Worm (Caenorhabditis elegans) whole organism, young adult: ENCODE data around the gene F40A3.7.
A peak's percentile ranks its signal among the peaks of the same experiment; 100 is the strongest.

ENCODE experiments used
- B0035.1 ChIP-seq: sonication (generic microtip); optimal IDR thresholded peaks from 2 replicates; lab custom pipeline; 2016; ENCODE audit warnings: missing genetic modification characterization, mild to moderate bottlenecking, missing compliant biosample characterization, missing genotype, missing genetic modification reagents
- B0336.3 ChIP-seq: fragments of 200-800 bp; sonication (Bioruptor generic); IDR thresholded peaks from 2 replicates; pipeline ENCODE4 v1.3.6; 2022; ENCODE audit warnings: missing genetic modification characterization, missing compliant biosample characterization
- D2030.7 ChIP-seq: fragments of 200-800 bp; sonication (Bioruptor generic); IDR thresholded peaks from 2 replicates; pipeline ENCODE4 v1.3.6; 2022; ENCODE audit warnings: missing genetic modification reagents, missing genetic modification characterization, missing compliant biosample characterization
- F37B4.10 ChIP-seq: fragments of 200-800 bp; sonication (Bioruptor generic); IDR thresholded peaks from 2 replicates; pipeline ENCODE4 v1.3.6; 2022; ENCODE audit warnings: missing genetic modification characterization, missing compliant biosample characterization
- F52B5.7 ChIP-seq: sonication (generic microtip); optimal IDR thresholded peaks from 2 replicates; lab custom pipeline; 2016; ENCODE audit warnings: mild to moderate bottlenecking, missing genetic modification characterization, missing compliant biosample characterization
- F55B11.4 ChIP-seq: sonication (generic microtip); optimal IDR thresholded peaks from 2 replicates; lab custom pipeline; 2016; ENCODE audit warnings: missing compliant biosample characterization, missing genetic modification characterization, borderline replicate concordance; ENCODE audit not compliant: insufficient read depth
- K11D2.4 ChIP-seq: fragments of 200-800 bp; sonication (Bioruptor generic); IDR thresholded peaks from 2 replicates; pipeline ENCODE4 v1.3.6; 2022; ENCODE audit warnings: missing genetic modification reagents, missing genetic modification characterization, missing compliant biosample characterization
- Y53F4B.3 ChIP-seq: fragments of 200-800 bp; sonication (Bioruptor generic); IDR thresholded peaks from 2 replicates; pipeline ENCODE4 v1.3.6; 2022; ENCODE audit warnings: missing genetic modification reagents, missing genetic modification characterization, missing compliant biosample characterization
- Y53G8AR.9 ChIP-seq: fragments of 200-800 bp; sonication (Bioruptor generic); conservative IDR thresholded peaks from 2 replicates; pipeline ENCODE4 v1.3.6; 2022; ENCODE audit warnings: missing genetic modification reagents, missing genetic modification characterization, missing compliant biosample characterization
- Y95B8A.8 ChIP-seq: fragments of 200-800 bp; sonication (Bioruptor generic); IDR thresholded peaks from 2 replicates; pipeline ENCODE4 v1.3.6; 2022; ENCODE audit warnings: missing genetic modification reagents, missing genetic modification characterization, missing compliant biosample characterization
- ZK185.1 ChIP-seq: sonication (generic microtip); optimal IDR thresholded peaks from 2 replicates; lab custom pipeline; 2016; ENCODE audit warnings: mild to moderate bottlenecking, missing genetic modification characterization, missing compliant biosample characterization; ENCODE audit not compliant: poor library complexity, severe bottlenecking
- atf-7 ChIP-seq: sonication (generic microtip); optimal IDR thresholded peaks from 2 replicates; lab custom pipeline; 2017; ENCODE audit warnings: mild to moderate bottlenecking, missing genetic modification characterization, missing compliant biosample characterization
- attf-6 ChIP-seq: fragments of 200-800 bp; sonication (Bioruptor generic); IDR thresholded peaks from 2 replicates; pipeline ENCODE4 v1.3.6; 2022; ENCODE audit warnings: missing genetic modification reagents, missing genetic modification characterization, missing compliant biosample characterization
- bed-1 ChIP-seq: fragments of 200-800 bp; sonication (Bioruptor generic); IDR thresholded peaks from 2 replicates; pipeline ENCODE4 v1.3.6; 2022; ENCODE audit warnings: missing genetic modification reagents, missing genetic modification characterization, missing compliant biosample characterization
- bed-2 ChIP-seq: fragments of 200-800 bp; sonication (Bioruptor generic); IDR thresholded peaks from 2 replicates; pipeline ENCODE4 v1.3.6; 2022; ENCODE audit warnings: missing genetic modification reagents, missing genetic modification characterization, missing compliant biosample characterization
- ceh-58 ChIP-seq: fragments of 200-800 bp; sonication (Bioruptor generic); IDR thresholded peaks from 2 replicates; pipeline ENCODE4 v1.3.6; 2022; ENCODE audit warnings: missing genetic modification characterization, missing compliant biosample characterization
- ceh-79 ChIP-seq: sonication (generic microtip); optimal IDR thresholded peaks from 2 replicates; lab custom pipeline; 2017; ENCODE audit warnings: mild to moderate bottlenecking, missing genetic modification characterization, missing compliant biosample characterization
- die-1 ChIP-seq: sonication (generic microtip); optimal IDR thresholded peaks from 2 replicates; lab custom pipeline; 2016; ENCODE audit warnings: missing genotype, mild to moderate bottlenecking, missing genetic modification characterization, missing compliant biosample characterization
- efl-1 ChIP-seq: fragments of 150-350 bp; optimal IDR thresholded peaks from 2 replicates; lab custom pipeline; 2014; ENCODE audit warnings: missing biosample characterization, missing genetic modification reagents, missing genetic modification characterization
- egl-44 ChIP-seq: fragments of 200-800 bp; sonication (Bioruptor generic); IDR thresholded peaks from 2 replicates; pipeline ENCODE4 v1.3.6; 2022; ENCODE audit warnings: missing genetic modification reagents, missing genetic modification characterization, missing compliant biosample characterization
- ekl-4 ChIP-seq: fragments of 200-800 bp; sonication (Bioruptor generic); IDR thresholded peaks from 2 replicates; pipeline ENCODE4 v1.3.6; 2022; ENCODE audit warnings: missing genetic modification reagents, missing genetic modification characterization, missing compliant biosample characterization
- ets-4 ChIP-seq: fragments of 200-800 bp; sonication (Bioruptor generic); optimal IDR thresholded peaks from 2 replicates; lab custom pipeline; 2018; ENCODE audit warnings: mild to moderate bottlenecking, missing genetic modification characterization, missing compliant biosample characterization
- hlh-12 ChIP-seq: sonication (generic microtip); optimal IDR thresholded peaks from 2 replicates; lab custom pipeline; 2016; ENCODE audit warnings: missing genetic modification characterization, missing compliant biosample characterization
- hlh-26 ChIP-seq: fragments of 200-800 bp; sonication (Bioruptor generic); conservative IDR thresholded peaks from 2 replicates; pipeline ENCODE4 v1.3.6; 2022; ENCODE audit warnings: missing genetic modification reagents, missing genetic modification characterization, missing compliant biosample characterization
- hmg-1.2 ChIP-seq: fragments of 200-800 bp; sonication (Bioruptor generic); IDR thresholded peaks from 2 replicates; pipeline ENCODE4 v1.3.6; 2022; ENCODE audit warnings: missing genetic modification reagents, missing genetic modification characterization, missing compliant biosample characterization
- hrde-1 ChIP-seq: sonication (generic microtip); optimal IDR thresholded peaks from 2 replicates; lab custom pipeline; 2016; ENCODE audit warnings: missing genetic modification characterization, mild to moderate bottlenecking, missing compliant biosample characterization, moderate library complexity, missing genotype, missing genetic modification reagents, borderline replicate concordance
- hsf-1 ChIP-seq: fragments of 200-800 bp; sonication (Bioruptor generic); IDR thresholded peaks from 2 replicates; pipeline ENCODE4 v1.3.6; 2022; ENCODE audit warnings: missing genetic modification reagents, missing genetic modification characterization, missing compliant biosample characterization
- lag-1 ChIP-seq: fragments of 200-800 bp; sonication (Bioruptor generic); IDR thresholded peaks from 2 replicates; pipeline ENCODE4 v1.3.6; 2022; ENCODE audit warnings: missing genetic modification reagents, missing genetic modification characterization, missing compliant biosample characterization
- lin-54 ChIP-seq: fragments of 200-800 bp; sonication (Bioruptor generic); optimal IDR thresholded peaks from 2 replicates; lab custom pipeline; 2018; ENCODE audit warnings: mild to moderate bottlenecking, missing genetic modification characterization, missing compliant biosample characterization
- lir-1 ChIP-seq: fragments of 200-800 bp; sonication (Bioruptor generic); conservative IDR thresholded peaks from 2 replicates; pipeline ENCODE4 v1.3.6; 2022; ENCODE audit warnings: missing genetic modification reagents, missing genetic modification characterization, missing compliant biosample characterization
- mxl-1 ChIP-seq: sonication (generic microtip); optimal IDR thresholded peaks from 2 replicates; lab custom pipeline; 2016; ENCODE audit warnings: missing genetic modification characterization, missing compliant biosample characterization
- nfya-1 ChIP-seq: sonication (generic microtip); optimal IDR thresholded peaks from 2 replicates; lab custom pipeline; 2017; ENCODE audit warnings: antibody characterized with exemption, missing compliant biosample characterization, missing genetic modification characterization, borderline replicate concordance; ENCODE audit not compliant: insufficient read depth
- nhr-179 ChIP-seq: sonication (generic microtip); optimal IDR thresholded peaks from 2 replicates; lab custom pipeline; 2016; ENCODE audit warnings: mild to moderate bottlenecking, missing genetic modification characterization, missing compliant biosample characterization
- nhr-27 ChIP-seq: fragments of 200-800 bp; sonication (Bioruptor generic); optimal IDR thresholded peaks from 2 replicates; lab custom pipeline; 2018; ENCODE audit warnings: mild to moderate bottlenecking, missing genetic modification characterization, moderate library complexity, missing compliant biosample characterization
- pbrm-1 ChIP-seq: fragments of 200-800 bp; sonication (Bioruptor generic); IDR thresholded peaks from 2 replicates; pipeline ENCODE4 v1.3.6; 2022; ENCODE audit warnings: missing genetic modification reagents, missing genetic modification characterization, missing compliant biosample characterization
- pha-4 ChIP-seq: fragments of 150-350 bp; sonication (generic microtip); optimal IDR thresholded peaks from 2 replicates; lab custom pipeline; 2014; ENCODE audit warnings: missing biosample characterization, missing genetic modification reagents, missing genetic modification characterization
- rcor-1 ChIP-seq: fragments of 200-800 bp; sonication (Bioruptor generic); IDR thresholded peaks from 2 replicates; pipeline ENCODE4 v1.3.6; 2022; ENCODE audit warnings: missing genetic modification reagents, missing genetic modification characterization, missing compliant biosample characterization
- rec-8 ChIP-seq, 2 experiments: sonication (generic microtip); optimal IDR thresholded peaks; 2 replicates each; lab custom pipeline; 2016; ENCODE audit warnings: mild to moderate bottlenecking in 2 of 2, missing genetic modification characterization in 2 of 2, missing genetic modification reagents in 2 of 2, missing genotype in 2 of 2, missing biosample characterization in 1 of 2, missing compliant biosample characterization in 1 of 2, moderate library complexity in 1 of 2
- rpc-1 ChIP-seq, 2 experiments: fragments of 150-350 bp in 1 of 2; sonication (generic microtip) in 1 of 2; optimal IDR thresholded peaks; 2 replicates each; lab custom pipeline; 2014 to 2018; ENCODE audit warnings: missing biosample characterization in 1 of 2, missing genetic modification characterization in 1 of 2, missing genetic modification reagents in 1 of 2, missing genotype in 1 of 2
- snpc-1.1 ChIP-seq: sonication (generic microtip); optimal IDR thresholded peaks from 2 replicates; lab custom pipeline; 2017; ENCODE audit warnings: missing genetic modification characterization, mild to moderate bottlenecking, missing compliant biosample characterization, antibody characterized with exemption, moderate library complexity, missing genotype, missing genetic modification reagents; ENCODE audit not compliant: insufficient read depth
- snpc-3.4 ChIP-seq: sonication (generic microtip); optimal IDR thresholded peaks from 2 replicates; lab custom pipeline; 2017; ENCODE audit warnings: missing genetic modification characterization, mild to moderate bottlenecking, missing compliant biosample characterization, antibody characterized with exemption, moderate library complexity, missing genotype, missing genetic modification reagents
- snpc-4 ChIP-seq, 5 experiments: fragments of 150-350 bp in 1 of 5; sonication (generic microtip) in 4 of 5; optimal IDR thresholded peaks; 2 replicates each; lab custom pipeline; 2014 to 2018; ENCODE audit warnings: missing genetic modification characterization in 5 of 5, missing biosample characterization in 3 of 5, antibody characterized with exemption in 2 of 5, mild to moderate bottlenecking in 2 of 5, missing compliant biosample characterization in 2 of 5, missing genotype in 2 of 5, moderate library complexity in 2 of 5, missing genetic modification reagents in 1 of 5
- tbx-9 ChIP-seq: sonication (generic microtip); optimal IDR thresholded peaks from 2 replicates; lab custom pipeline; 2016; ENCODE audit warnings: borderline replicate concordance, missing genetic modification characterization, inconsistent platforms, missing compliant biosample characterization
- tlf-1 ChIP-seq: fragments of 200-800 bp; sonication (Bioruptor generic); optimal IDR thresholded peaks from 2 replicates; lab custom pipeline; 2018; ENCODE audit warnings: mild to moderate bottlenecking, missing genetic modification characterization, missing compliant biosample characterization
- ztf-25 ChIP-seq: fragments of 200-800 bp; sonication (Bioruptor generic); IDR thresholded peaks from 2 replicates; pipeline ENCODE4 v1.3.6; 2022; ENCODE audit warnings: missing genetic modification reagents, missing genetic modification characterization, missing compliant biosample characterization
- ztf-26 ChIP-seq: sonication (generic microtip); optimal IDR thresholded peaks from 2 replicates; lab custom pipeline; 2017; ENCODE audit warnings: missing genetic modification characterization, missing compliant biosample characterization
- ztf-6 ChIP-seq: fragments of 200-800 bp; sonication (Bioruptor generic); IDR thresholded peaks from 2 replicates; pipeline ENCODE4 v1.3.6; 2022; ENCODE audit warnings: missing genetic modification reagents, missing genetic modification characterization, missing compliant biosample characterization

Gene F40A3.7

DNA sequence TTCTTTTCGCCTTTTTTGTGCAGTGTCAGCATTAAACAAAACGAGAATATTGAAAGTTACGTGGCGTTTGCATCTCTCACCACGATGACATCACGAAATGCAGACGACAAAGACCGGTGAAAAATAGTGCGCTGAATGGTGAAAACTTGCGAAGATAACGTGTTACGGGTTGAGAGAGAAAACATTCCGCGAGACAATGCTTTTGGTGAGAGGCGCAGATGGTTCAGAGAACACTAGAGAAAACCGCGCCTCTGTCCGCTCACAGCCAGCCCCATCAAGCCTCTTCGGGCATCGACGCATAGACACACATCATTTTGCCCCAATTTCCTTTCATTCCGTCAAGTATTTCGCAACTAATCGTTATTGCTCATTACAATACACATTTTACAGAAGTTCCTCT lies 45.1 kb downstream of the F40A3.7 start, which contains the start of the genes C37C3.9 and C37C3.18 (continued):
- TF ChIP-seq ZK185.1 (tag; lab: Kevin White, UChicago) (peak; percentile 12), hrde-1 (tag; lab: Kevin White, UChicago) (no peak), ceh-58 (no peak), atf-7 (tag; lab: Kevin White, UChicago) (peak; percentile 91), rcor-1 (no peak), snpc-3.4 (no peak), attf-6 (no peak), pha-4 (no peak), egl-44 (GFP tag; lab: Robert Waterston, UW) (no peak), lag-1 (no peak), B0035.1 (tag; lab: Kevin White, UChicago) (no peak), hsf-1 (GFP tag; lab: Robert Waterston, UW) (0 out of 2 replicates have a peak, but pooled peaks have one; percentile 32), Y53F4B.3 (GFP tag; lab: Robert Waterston, UW) (no peak), rpc-1 (optimal IDR thresholded peaks at IDR 0.05; lab: Kevin White, UChicago) (no peak), rpc-1 (tag; optimal IDR thresholded peaks at IDR 0.05; lab: Kevin White, UChicago) (no peak), rec-8 (tag; optimal IDR thresholded peaks at IDR 0.05; lab: Kevin White, UChicago) (no peak), hlh-12 (no peak), ekl-4 (GFP tag; lab: Robert Waterston, UW) (peak; percentile 74; the same call in 1 of the 2 replicates), nfya-1 (no peak), efl-1 (GFP tag; lab: Kevin White, UChicago) (no peak), Y95B8A.8 (GFP tag; lab: Robert Waterston, UW) (0 out of 2 replicates have a peak, but pooled peaks have one; percentile 6), die-1 (no peak), ztf-6 (GFP tag; lab: Robert Waterston, UW) (no peak), ztf-26 (no peak), snpc-1.1 (tag; lab: Kevin White, UChicago) (no peak), tbx-9 (tag; lab: Kevin White, UChicago) (no peak), lin-54 (GFP tag; lab: Kevin White, UChicago) (peak; percentile 33), mxl-1 (tag; lab: Kevin White, UChicago) (no peak), ets-4 (peak; percentile 21), F37B4.10 (GFP tag; lab: Robert Waterston, UW) (no peak), ceh-79 (tag; lab: Kevin White, UChicago) (no peak), B0336.3 (GFP tag; lab: Robert Waterston, UW) (peak; percentile 70; the same call in 1 of the 2 replicates), F52B5.7 (no peak), bed-1 (GFP tag; lab: Robert Waterston, UW) (no peak), nhr-27 (tag; lab: Kevin White, UChicago) (no peak), pbrm-1 (GFP tag; lab: Robert Waterston, UW) (peak; percentile 54; the same call in 1 of the 2 replicates), tlf-1 (no peak), bed-2 (GFP tag; lab: Robert Waterston, UW) (no peak), hmg-1.2 (peak; percentile 96), ztf-25 (GFP tag; lab: Robert Waterston, UW) (no peak), nhr-179 (no peak), F55B11.4 (tag; lab: Kevin White, UChicago) (no peak), lir-1 (no peak), D2030.7 (GFP tag; lab: Robert Waterston, UW) (no peak), K11D2.4 (peak; percentile 38; the same call in 1 of the 2 replicates), snpc-4 (GFP tag; optimal IDR thresholded peaks at IDR 0.05; lab: Kevin White, UChicago) (no peak), snpc-4 (tag; optimal IDR thresholded peaks at IDR 0.05; lab: Kevin White, UChicago) (peak; percentile 72 to 79 (median 76)), hlh-26 (no peak), Y53G8AR.9 (GFP tag; lab: Robert Waterston, UW) (0 out of 2 replicates have a peak, but pooled peaks have one; percentile 11)
